Fruit fly (Drosophila melanogaster): ENCODE data around the gene Tgi.

Gene Tgi

dm6 chr3L:13476070-13476469, 10.5 kb upstream of the Tgi start (continued):
- no peak for TF ChIP-seq bigmax (GFP tag; optimal IDR thresholded peaks at IDR 0.05)
- TF ChIP-seq PHDP (tag; optimal IDR thresholded peaks at IDR 0.05): no peak
- TF ChIP-seq Gsc (GFP tag; IDR thresholded peaks at IDR 0.05): no peak
- TF ChIP-seq vnd (GFP tag; IDR thresholded peaks at IDR 0.05; ENCODE audit: partially characterized antibody): no peak
- TF ChIP-seq crol (GFP tag; IDR thresholded peaks at IDR 0.05): no peak
- no peak; the same call in 1 of the 2 replicates for TF ChIP-seq Xrp1 (GFP tag; IDR thresholded peaks at IDR 0.05)
- no peak for TF ChIP-seq sens (GFP tag)
- TF ChIP-seq Blimp-1 (GFP tag; optimal IDR thresholded peaks at IDR 0.05): peak; percentile 14
- TF ChIP-seq hth (optimal IDR thresholded peaks at IDR 0.05): no peak
- TF ChIP-seq Ptx1 (GFP tag; IDR thresholded peaks at IDR 0.05): peak; percentile 34; the same call in 1 of the 2 replicates
- TF ChIP-seq D19A (tag; optimal IDR thresholded peaks at IDR 0.05): no peak
- no peak for TF ChIP-seq CG2199 (GFP tag; IDR thresholded peaks at IDR 0.05)
- TF ChIP-seq NC2α (GFP tag; optimal IDR thresholded peaks at IDR 0.05): no peak
- no peak for TF ChIP-seq CG1602 (GFP tag; optimal IDR thresholded peaks at IDR 0.05)
- no peak for TF ChIP-seq salm (tag; optimal IDR thresholded peaks at IDR 0.05)
- no peak for TF ChIP-seq ewg (GFP tag; optimal IDR thresholded peaks at IDR 0.05)
- TF ChIP-seq odd (GFP tag; optimal IDR thresholded peaks at IDR 0.05): no peak
- TF ChIP-seq CoRest (tag; optimal IDR thresholded peaks at IDR 0.05): no peak
- peak; percentile 25 for TF ChIP-seq dmrt99B (tag; optimal IDR thresholded peaks at IDR 0.05)
- no peak for TF ChIP-seq chif (GFP tag; optimal IDR thresholded peaks at IDR 0.05)
- TF ChIP-seq sr (GFP tag; IDR thresholded peaks at IDR 0.05): 0 out of 3 replicates have a peak, but pooled peaks have one; percentile 47
- no peak for TF ChIP-seq CG17612 (GFP tag; IDR thresholded peaks at IDR 0.05)
- TF ChIP-seq CG10979 (tag; optimal IDR thresholded peaks at IDR 0.05): no peak
- no peak for TF ChIP-seq tin (GFP tag; optimal IDR thresholded peaks at IDR 0.05)
- no peak for TF ChIP-seq wdn (GFP tag; IDR thresholded peaks at IDR 0.05)
- no peak for TF ChIP-seq CG12219 (GFP tag; optimal IDR thresholded peaks at IDR 0.05)
- TF ChIP-seq Oaz (GFP tag; IDR thresholded peaks at IDR 0.05): no peak
- TF ChIP-seq CG11723 (GFP tag; optimal IDR thresholded peaks at IDR 0.05): no peak

dm6 chr3L:13476566-13477452, 9.8 kb upstream of the Tgi start:
- TF ChIP-seq nerfin-1 (tag; optimal IDR thresholded peaks at IDR 0.05) (peak; percentile 83), org-1 (GFP tag; optimal IDR thresholded peaks at IDR 0.05) (peak; percentile 90), PHDP (tag; optimal IDR thresholded peaks at IDR 0.05) (peak; percentile 93), NC2β (GFP tag; optimal IDR thresholded peaks at IDR 0.05) (peak; percentile 20), CG5180 (GFP tag; optimal IDR thresholded peaks at IDR 0.05) (peak; percentile 85), D (optimal IDR thresholded peaks at IDR 0.05) (no peak), D (GFP tag; optimal IDR thresholded peaks at IDR 0.05) (peak; percentile 92), CG30403 (GFP tag; optimal IDR thresholded peaks at IDR 0.05) (peak; percentile 95), CG12391 (tag; optimal IDR thresholded peaks at IDR 0.05) (peak; percentile 92), CG7372 (GFP tag; IDR thresholded peaks at IDR 0.05) (peak; percentile 71; the same call in 1 of the 2 replicates), kni (GFP tag; optimal IDR thresholded peaks at IDR 0.05) (peak; percentile 82), Sin3A (optimal IDR thresholded peaks at IDR 0.05) (no peak), HLH4C (GFP tag; IDR thresholded peaks at IDR 0.05; ENCODE audit: partially characterized antibody) (no peak), Bgb (GFP tag; IDR thresholded peaks at IDR 0.05; ENCODE audit: partially characterized antibody) (no peak), jing (GFP tag; optimal IDR thresholded peaks at IDR 0.05) (peak; percentile 80), CG3065 (GFP tag; optimal IDR thresholded peaks at IDR 0.05) (peak; percentile 63), CG1792 (GFP tag; optimal IDR thresholded peaks at IDR 0.05) (peak; percentile 64), CG9727 (GFP tag; optimal IDR thresholded peaks at IDR 0.05) (peak; percentile 92), ap (GFP tag; IDR thresholded peaks at IDR 0.05) (peak; percentile 66), inv (GFP tag; IDR thresholded peaks at IDR 0.05; ENCODE audit: partially characterized antibody) (no peak), Myb (GFP tag; optimal IDR thresholded peaks at IDR 0.05) (peak; percentile 30), z (GFP tag; IDR thresholded peaks at IDR 0.05) (no peak), CG17802 (tag; optimal IDR thresholded peaks at IDR 0.05) (peak; percentile 61), Dad (GFP tag; optimal IDR thresholded peaks at IDR 0.05) (peak; percentile 68)
